Fruit fly (Drosophila melanogaster) Kc167 (cell line): ENCODE results near the gene CG3168.

Source experiments
- Myc ChIP-seq: fragments of >200 bp; optimal IDR thresholded peaks from 2 replicates; lab custom pipeline; 2017; ENCODE audit warnings: missing external identifiers
- Sin3A ChIP-seq: fragments of >200 bp; optimal IDR thresholded peaks from 2 replicates; lab custom pipeline; 2018; ENCODE audit warnings: missing external identifiers
- h ChIP-seq: fragments of >200 bp; optimal IDR thresholded peaks from 3 replicates; lab custom pipeline; 2018; ENCODE audit warnings: missing external identifiers
- insv ChIP-seq: fragments of >200 bp; optimal IDR thresholded peaks from 3 replicates; lab custom pipeline; 2018; ENCODE audit warnings: missing external identifiers
- psq ChIP-seq: fragments of >200 bp; optimal IDR thresholded peaks from 2 replicates; lab custom pipeline; 2017; ENCODE audit warnings: missing external identifiers
- ttk ChIP-seq: sonication (Bioruptor generic); optimal IDR thresholded peaks from 2 replicates; lab custom pipeline; 2017; ENCODE audit warnings: missing external identifiers

The CG3168 gene

DNA sequence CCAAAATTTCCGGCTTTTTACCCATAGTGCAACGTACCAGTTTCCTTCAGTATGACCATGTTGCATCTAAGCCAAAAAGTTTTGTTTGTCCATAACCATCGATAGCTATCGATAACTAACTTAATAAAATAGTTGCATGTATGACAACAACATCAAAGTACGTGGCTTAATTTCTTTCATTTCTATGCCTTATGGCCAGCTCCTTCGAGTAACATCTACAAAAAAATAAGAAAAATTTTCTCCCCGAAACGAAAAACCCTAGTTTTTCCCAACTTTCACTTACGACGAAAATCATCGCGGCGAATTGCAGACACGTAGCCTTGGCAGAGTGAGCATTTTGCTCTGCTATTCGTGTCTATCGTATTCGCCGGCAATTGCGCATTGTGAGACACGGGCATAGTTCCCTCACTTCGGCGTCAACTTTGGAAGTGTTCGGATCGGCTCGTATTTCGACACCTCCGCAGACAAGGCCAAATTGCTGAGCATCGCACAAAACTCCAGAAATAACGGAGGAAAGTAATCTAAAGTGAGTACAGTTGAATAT lies 16.5 kb upstream of the CG3168 start, which contains the start of gene sov:
Gene sov, plus strand, starts transcription at position 148 of the 544 bp plus-strand sequence.
- TF ChIP-seq h: no peak
- no peak for TF ChIP-seq psq (lab: Kevin White, UChicago)
- no peak for TF ChIP-seq ttk (lab: Kevin White, UChicago)
- no peak for TF ChIP-seq Sin3A
- no peak for TF ChIP-seq insv (lab: Kevin White, UChicago)
- TF ChIP-seq Myc: no peak

dm6 chrX:6751964-6752363 lies 12.2 kb upstream of the CG3168 start:
- TF ChIP-seq Myc (no peak), psq (lab: Kevin White, UChicago) (no peak), h (no peak), insv (lab: Kevin White, UChicago) (no peak), Sin3A (no peak), ttk (lab: Kevin White, UChicago) (no peak)

DNA sequence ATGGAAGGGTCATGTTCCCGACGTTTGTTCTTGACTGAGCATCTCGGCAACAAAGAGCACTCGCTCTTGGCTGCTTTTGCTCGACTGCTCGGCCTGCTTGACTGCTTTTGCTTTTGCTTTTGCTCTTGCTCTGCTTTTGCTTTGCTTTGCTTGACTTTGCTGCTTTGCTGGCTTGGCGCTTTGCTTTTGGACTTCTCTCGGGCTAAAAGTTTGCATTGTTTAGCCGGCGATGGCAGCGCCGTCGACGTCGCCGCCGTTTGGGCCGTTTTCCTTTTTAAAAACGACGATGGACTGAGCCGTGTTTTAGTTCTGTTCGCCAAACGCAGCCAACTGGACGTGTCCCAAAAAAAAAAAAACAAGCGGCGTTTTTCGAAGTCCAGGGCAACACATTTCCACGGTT lies 7.5 kb upstream of the CG3168 start, which contains the start of gene CG14439:
Gene CG14439, plus strand, starts transcription at position 301 of the 400 bp plus-strand sequence.
- TF ChIP-seq insv (lab: Kevin White, UChicago) (no peak), Sin3A (no peak), h (no peak), Myc (no peak), psq (lab: Kevin White, UChicago) (no peak), ttk (lab: Kevin White, UChicago) (no peak)

dm6 chrX:6746221-6746620 lies 6.4 kb upstream of the CG3168 start:
- no peak for TF ChIP-seq Myc
- TF ChIP-seq Sin3A: no peak
- TF ChIP-seq psq (lab: Kevin White, UChicago): no peak
- no peak for TF ChIP-seq insv (lab: Kevin White, UChicago)
- no peak for TF ChIP-seq h
- no peak for TF ChIP-seq ttk (lab: Kevin White, UChicago)

- TF ChIP-seq insv (lab: Kevin White, UChicago) (no peak), h (no peak), psq (lab: Kevin White, UChicago) (no peak), Sin3A (no peak), Myc (no peak), ttk (lab: Kevin White, UChicago) (no peak)
Measured at dm6 chrX:6745547-6745946, 5.8 kb upstream of the CG3168 start.

dm6 chrX:6744088-6744487 lies 4.3 kb upstream of the CG3168 start, which contains the start of gene RpL17:
Gene RpL17, minus strand, starts transcription at chrX:6744238.
- TF ChIP-seq ttk (lab: Kevin White, UChicago) (no peak), insv (lab: Kevin White, UChicago) (no peak), Sin3A (no peak), h (no peak), Myc (no peak), psq (lab: Kevin White, UChicago) (no peak)

dm6 chrX:6743192-6743591 lies 3.4 kb upstream of the CG3168 start:
- no peak for TF ChIP-seq ttk (lab: Kevin White, UChicago)
- TF ChIP-seq h: no peak
- no peak for TF ChIP-seq insv (lab: Kevin White, UChicago)
- TF ChIP-seq psq (lab: Kevin White, UChicago): no peak
- no peak for TF ChIP-seq Myc
- no peak for TF ChIP-seq Sin3A

dm6 chrX:6741184-6741586 lies 1.4 kb upstream of the CG3168 start:
- no peak for TF ChIP-seq psq (lab: Kevin White, UChicago)
- TF ChIP-seq h: no peak
- TF ChIP-seq Myc: no peak
- TF ChIP-seq insv (lab: Kevin White, UChicago): no peak
- TF ChIP-seq Sin3A: no peak
- TF ChIP-seq ttk (lab: Kevin White, UChicago): no peak

dm6 chrX:6733291-6734042 lies 6.3 kb downstream of the CG3168 start:
- TF ChIP-seq Myc (no peak), insv (lab: Kevin White, UChicago) (no peak), ttk (lab: Kevin White, UChicago) (no peak), psq (lab: Kevin White, UChicago) (no peak), h (no peak), Sin3A (no peak)

DNA sequence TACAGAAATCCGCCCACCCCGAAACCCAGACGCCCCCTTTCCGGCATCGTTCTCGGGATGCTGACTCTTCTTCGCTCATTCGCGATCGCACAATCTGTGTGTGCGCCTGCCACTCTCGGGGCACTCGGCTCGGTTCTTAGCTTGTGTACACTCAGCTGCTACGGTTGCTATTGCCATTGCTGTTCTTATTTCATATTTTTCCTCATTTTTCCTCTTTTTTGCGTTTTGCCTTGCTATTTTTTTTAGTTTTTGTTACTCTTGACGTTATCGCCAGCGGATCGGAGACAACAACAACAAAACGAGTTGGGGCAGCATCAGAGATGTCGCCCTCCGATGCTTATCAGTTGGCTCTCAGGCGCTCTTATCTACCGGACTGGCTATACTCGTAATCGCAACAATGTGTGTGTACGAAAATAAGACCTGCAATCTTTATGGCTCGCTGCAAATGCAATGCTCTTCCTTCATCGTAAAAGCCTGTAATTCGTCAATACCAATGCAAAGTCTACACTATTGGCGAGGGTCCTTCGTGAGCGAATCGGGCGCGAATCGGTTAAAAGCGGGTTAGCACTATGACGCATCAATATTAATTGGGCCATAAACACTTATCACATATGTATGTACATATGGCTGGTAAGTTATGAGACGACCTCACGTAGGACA lies 9.1 kb downstream of the CG3168 start:
- TF ChIP-seq h (no peak), Myc (no peak), ttk (lab: Kevin White, UChicago) (no peak), psq (lab: Kevin White, UChicago) (no peak), insv (lab: Kevin White, UChicago) (no peak), Sin3A (no peak)

DNA sequence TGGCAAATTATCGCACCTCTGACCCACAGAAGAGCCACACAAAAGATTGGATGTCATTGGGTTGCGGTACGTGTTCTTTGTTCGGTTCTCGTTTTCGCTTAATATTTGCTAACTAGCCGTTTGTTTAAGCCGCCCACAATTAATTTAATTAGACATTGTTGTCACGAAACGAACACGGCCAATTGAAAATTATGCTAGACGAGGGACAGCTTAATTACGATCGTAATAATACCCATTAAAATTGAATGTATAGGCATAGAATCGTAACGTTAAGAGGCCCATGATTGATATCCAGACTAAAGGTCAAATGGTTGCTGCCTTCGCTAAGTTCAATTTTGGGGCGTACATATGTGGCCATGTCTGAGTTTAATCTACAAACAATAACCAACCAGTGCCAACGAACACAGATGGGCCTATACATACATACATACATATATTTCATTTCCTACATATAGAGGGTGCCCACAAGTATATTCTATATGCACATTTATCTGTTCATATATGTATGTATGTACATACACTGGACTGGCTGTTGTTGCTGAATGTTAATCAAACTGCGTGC lies 11.1 kb downstream of the CG3168 start:
- TF ChIP-seq h (no peak), Myc (no peak), ttk (lab: Kevin White, UChicago) (no peak), insv (lab: Kevin White, UChicago) (no peak), psq (lab: Kevin White, UChicago) (no peak), Sin3A (no peak)
